Worm (Caenorhabditis elegans): ENCODE results near the gene Y40B10B.1.

Y40B10B.1 gene

ce11 chrV:1940472-1941221 is 20.7 kb downstream of the Y40B10B.1 start:
- no peak for TF ChIP-seq nhr-28 (tag; optimal IDR thresholded peaks at IDR 0.05)
- TF ChIP-seq lin-14 (GFP tag; optimal IDR thresholded peaks at IDR 0.05), result peak; percentile 87
- peak in 1 of 3 experiments; percentile 5 for TF ChIP-seq ceh-82 (tag; optimal IDR thresholded peaks at IDR 0.05)
- TF ChIP-seq mdl-1 (tag; optimal IDR thresholded peaks at IDR 0.05), result no peak

ce11 chrV:1937963-1938362 is 23.4 kb downstream of the Y40B10B.1 start, which contains the start of gene glb-25:
Gene glb-25, plus strand, starts transcription at chrV:1938263.
- TF ChIP-seq nhr-76 (tag; optimal IDR thresholded peaks at IDR 0.05) (no peak), jun-1 (tag; optimal IDR thresholded peaks at IDR 0.05) (no peak), mdl-1 (tag; optimal IDR thresholded peaks at IDR 0.05) (no peak), nhr-84 (tag; optimal IDR thresholded peaks at IDR 0.05) (no peak), fkh-4 (tag; optimal IDR thresholded peaks at IDR 0.05; ENCODE audit: borderline replicate concordance) (no peak), nhr-237 (tag; optimal IDR thresholded peaks at IDR 0.05) (no peak), alr-1 (tag; optimal IDR thresholded peaks at IDR 0.05; ENCODE audit: borderline replicate concordance) (no peak), fos-1 (tag; optimal IDR thresholded peaks at IDR 0.05) (no peak), elt-2 (tag; optimal IDR thresholded peaks at IDR 0.05) (no peak), rnt-1 (tag; optimal IDR thresholded peaks at IDR 0.05) (no peak), unc-86 (tag; optimal IDR thresholded peaks at IDR 0.05) (no peak), hpl-2 (GFP tag; optimal IDR thresholded peaks at IDR 0.05) (no peak), lin-13 (GFP tag; optimal IDR thresholded peaks at IDR 0.05) (no peak), snu-23 (GFP tag; optimal IDR thresholded peaks at IDR 0.05) (no peak), nhr-90 (tag; optimal IDR thresholded peaks at IDR 0.05; ENCODE audit: poor library complexity) (no peak), unc-130 (tag; optimal IDR thresholded peaks at IDR 0.05) (no peak), efl-3 (GFP tag; optimal IDR thresholded peaks at IDR 0.05) (no peak), unc-98 (GFP tag; IDR thresholded peaks at IDR 0.05) (no peak), pag-3 (tag; optimal IDR thresholded peaks at IDR 0.05; ENCODE audit: borderline replicate concordance, insufficient read depth) (no peak)

ce11 chrV:1935494-1935893 is 25.9 kb downstream of the Y40B10B.1 start:
- TF ChIP-seq tbx-2 (tag; optimal IDR thresholded peaks at IDR 0.05) (peak; percentile 45), nhr-47 (tag; optimal IDR thresholded peaks at IDR 0.05) (peak; percentile 5), nhr-19 (GFP tag; conservative IDR thresholded peaks at IDR 0.05) (0 out of 2 replicates have a peak, but pooled peaks have one; percentile 7), lin-14 (GFP tag; optimal IDR thresholded peaks at IDR 0.05) (peak; percentile 86), grh-1 (GFP tag; IDR thresholded peaks at IDR 0.05) (no peak), F16B12.6 (tag; optimal IDR thresholded peaks at IDR 0.05) (no peak), ceh-8 (GFP tag; optimal IDR thresholded peaks at IDR 0.05) (peak; percentile 73)

ce11 chrV:1928473-1928872 is 32.9 kb downstream of the Y40B10B.1 start:
- TF ChIP-seq lin-14 (GFP tag; optimal IDR thresholded peaks at IDR 0.05) (no peak), tlp-1 (tag; optimal IDR thresholded peaks at IDR 0.05) (no peak), ama-1 (optimal IDR thresholded peaks at IDR 0.05) (no peak), efl-1 (optimal IDR thresholded peaks at IDR 0.05) (no peak), efl-1 (GFP tag; optimal IDR thresholded peaks at IDR 0.05 in 1 of 2) (no peak), aha-1 (tag; optimal IDR thresholded peaks at IDR 0.05) (no peak), nhr-85 (tag) (no peak), ceh-8 (GFP tag; optimal IDR thresholded peaks at IDR 0.05) (no peak), nhr-84 (tag; optimal IDR thresholded peaks at IDR 0.05) (no peak), isw-1 (GFP tag; IDR thresholded peaks at IDR 0.05) (no peak), nhr-12 (tag; optimal IDR thresholded peaks at IDR 0.05) (no peak), hpl-2 (GFP tag; optimal IDR thresholded peaks at IDR 0.05) (no peak), lin-13 (GFP tag; optimal IDR thresholded peaks at IDR 0.05) (no peak)
